Worm (Caenorhabditis elegans) whole organism, L4 larva: ENCODE results near the gene mask-1.

ENCODE experiments used
- Y5F2A.4 ChIP-seq: fragments of 200-800 bp; sonication (Bioruptor generic); optimal IDR thresholded peaks from 2 replicates; lab custom pipeline; 2018; ENCODE audit warnings: mild to moderate bottlenecking, missing genetic modification characterization, missing compliant biosample characterization
- Y75B8A.6 ChIP-seq: fragments of 200-800 bp; sonication (Bioruptor generic); IDR thresholded peaks from 2 replicates; pipeline ENCODE4 v1.3.6; 2022; ENCODE audit warnings: missing genetic modification reagents, missing genetic modification characterization, missing compliant biosample characterization
- aha-1 ChIP-seq: fragments of 150-350 bp; peaks from one replicate; lab custom pipeline; 2014; ENCODE audit warnings: missing biosample characterization, missing genetic modification characterization
- ceh-32 ChIP-seq: sonication (generic microtip); optimal IDR thresholded peaks from 2 replicates; lab custom pipeline; 2016; ENCODE audit warnings: mild to moderate bottlenecking, missing genetic modification characterization, missing compliant biosample characterization; ENCODE audit not compliant: poor library complexity
- ctbp-1 ChIP-seq: fragments of 200-800 bp; sonication (Bioruptor generic); IDR thresholded peaks from 2 replicates; pipeline ENCODE4 v1.3.6; 2022; ENCODE audit warnings: missing genetic modification reagents, missing genetic modification characterization, missing compliant biosample characterization
- daf-16 ChIP-seq, 3 experiments: sonication (generic microtip); optimal IDR thresholded peaks; 2 replicates each; lab custom pipeline; 2016 to 2017; ENCODE audit warnings: missing genetic modification characterization in 3 of 3, missing genetic modification reagents in 3 of 3, mild to moderate bottlenecking in 2 of 3, missing compliant biosample characterization in 2 of 3, missing biosample characterization in 1 of 3, moderate library complexity in 1 of 3
- daf-8 ChIP-seq: fragments of 200-800 bp; sonication (Bioruptor generic); IDR thresholded peaks from 2 replicates; pipeline ENCODE4 v1.3.6; 2022; ENCODE audit warnings: missing genetic modification characterization, missing compliant biosample characterization
- dmd-9 ChIP-seq: fragments of 200-800 bp; sonication (Bioruptor generic); IDR thresholded peaks from 2 replicates; pipeline ENCODE4 v1.3.6; 2022; ENCODE audit warnings: missing genetic modification reagents, missing genetic modification characterization, missing compliant biosample characterization
- fkh-10 ChIP-seq: fragments of 150-350 bp; optimal IDR thresholded peaks from 2 replicates; lab custom pipeline; 2014; ENCODE audit warnings: missing biosample characterization, missing genetic modification reagents, missing genetic modification characterization
- gei-8 ChIP-seq: fragments of 200-800 bp; sonication (Bioruptor generic); optimal IDR thresholded peaks from 2 replicates; lab custom pipeline; 2018; ENCODE audit warnings: mild to moderate bottlenecking, missing genetic modification characterization, missing compliant biosample characterization
- hlh-30 ChIP-seq: sonication (generic microtip); optimal IDR thresholded peaks from 2 replicates; lab custom pipeline; 2017; ENCODE audit warnings: antibody characterized with exemption, mild to moderate bottlenecking, missing genetic modification characterization, missing compliant biosample characterization; ENCODE audit not compliant: insufficient read depth
- hmg-1.1 ChIP-seq: fragments of 200-800 bp; sonication (Bioruptor generic); IDR thresholded peaks from 2 replicates; pipeline ENCODE4 v1.3.6; 2022; ENCODE audit warnings: missing genetic modification reagents, missing genetic modification characterization, missing compliant biosample characterization
- nhr-237 ChIP-seq: sonication (generic microtip); optimal IDR thresholded peaks from 2 replicates; lab custom pipeline; 2017; ENCODE audit warnings: missing biosample characterization, missing genetic modification characterization
- nhr-28 ChIP-seq: fragments of 150-350 bp; optimal IDR thresholded peaks from 2 replicates; lab custom pipeline; 2014; ENCODE audit warnings: missing biosample characterization, missing genetic modification characterization
- pqm-1 ChIP-seq: sonication (generic microtip); optimal IDR thresholded peaks from 2 replicates; lab custom pipeline; 2017; ENCODE audit warnings: missing biosample characterization, missing genetic modification characterization
- tag-97 ChIP-seq: fragments of 200-800 bp; sonication (Bioruptor generic); IDR thresholded peaks from 2 replicates; pipeline ENCODE4 v1.3.6; 2022; ENCODE audit warnings: missing genetic modification characterization, missing compliant biosample characterization
- unc-39 ChIP-seq: sonication (generic microtip); optimal IDR thresholded peaks from 2 replicates; lab custom pipeline; 2017; ENCODE audit warnings: missing biosample characterization, missing genetic modification characterization

Gene mask-1

ce11 chrIV:10425129-10425528 is 50.4 kb downstream of the mask-1 start (continued):
- no peak for TF ChIP-seq ctbp-1 (GFP tag; lab: Robert Waterston, UW)
- no peak for TF ChIP-seq hmg-1.1 (GFP tag; lab: Robert Waterston, UW)
- TF ChIP-seq Y5F2A.4 (GFP tag; lab: Kevin White, UChicago), result no peak

DNA sequence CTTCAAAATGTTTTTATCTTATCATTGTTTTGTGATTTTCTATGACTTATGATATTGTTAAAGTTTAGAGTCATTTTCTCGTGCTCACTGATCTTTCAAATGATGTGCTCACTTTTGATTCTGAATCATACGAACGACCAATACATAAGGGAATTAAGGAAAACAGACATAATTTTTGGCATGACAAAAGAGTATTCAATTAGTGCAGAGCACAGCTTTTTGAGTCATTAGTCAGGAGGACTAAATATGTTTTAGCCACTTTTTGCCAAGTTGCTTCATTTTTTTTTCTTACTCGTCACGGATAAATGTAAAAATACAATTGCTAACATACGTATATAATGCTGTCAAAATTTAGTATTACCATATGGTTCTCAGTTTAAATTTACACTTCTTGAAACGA is 54.4 kb downstream of the mask-1 start, which contains the start of gene F13B12.2:
TSS of gene F13B12.2 (minus strand) at position 2 of the 400 bp plus-strand sequence.
- TF ChIP-seq unc-39 (tag; lab: Kevin White, UChicago) (no peak), gei-8 (GFP tag; lab: Kevin White, UChicago) (no peak), daf-16 (GFP tag; optimal IDR thresholded peaks at IDR 0.05; lab: Kevin White, UChicago) (no peak), daf-16 (tag; optimal IDR thresholded peaks at IDR 0.05; lab: Kevin White, UChicago) (peak; percentile 50), dmd-9 (GFP tag; lab: Robert Waterston, UW) (no peak), daf-8 (GFP tag; lab: Robert Waterston, UW) (no peak), hlh-30 (peak; percentile 24), nhr-28 (tag; lab: Kevin White, UChicago) (peak; percentile 29), pqm-1 (peak; percentile 15), fkh-10 (GFP tag; lab: Kevin White, UChicago) (no peak)

- TF ChIP-seq aha-1 (tag; lab: Kevin White, UChicago) (peak; percentile 56), ctbp-1 (GFP tag; lab: Robert Waterston, UW) (no peak)
These were observed 55.8 kb downstream of the mask-1 start for ce11 chrIV:10430507-10430906.

- no peak for TF ChIP-seq Y75B8A.6 (GFP tag; lab: Robert Waterston, UW)
- TF ChIP-seq tag-97 (GFP tag; lab: Robert Waterston, UW), result no peak
- TF ChIP-seq ceh-32 (tag; lab: Kevin White, UChicago), result no peak
- TF ChIP-seq nhr-237, result no peak
These were observed 61.7 kb downstream of the mask-1 start, which contains the start of gene ins-1 for ce11 chrIV:10436401-10436800. ins-1 (plus strand) TSS chrIV:10436701.
